Fruit fly (Drosophila melanogaster) whole organism, embryonic: ENCODE results near the gene CG43251.

Experiments used
- CG10565 ChIP-seq: fragments of 200-800 bp; sonication (Bioruptor generic); optimal IDR thresholded peaks from 3 replicates; lab custom pipeline; 2016; ENCODE audit warnings: missing biosample characterization, mild to moderate bottlenecking, missing genetic modification characterization
- CG10979 ChIP-seq: fragments of 200-800 bp; sonication (Bioruptor generic); optimal IDR thresholded peaks from 2 replicates; lab custom pipeline; 2018; ENCODE audit warnings: missing biosample characterization, mild to moderate bottlenecking, missing genetic modification characterization, moderate library complexity
- CG11085 ChIP-seq: fragments of 200-800 bp; sonication (Bioruptor generic); IDR thresholded peaks from 2 replicates; pipeline ENCODE4 v1.3.6; 2022; ENCODE audit warnings: missing biosample characterization, missing genetic modification characterization
- CG11093 ChIP-seq: fragments of 200-800 bp; sonication (Bioruptor generic); IDR thresholded peaks from 3 replicates; pipeline ENCODE4 v1.3.6; 2022; ENCODE audit warnings: missing biosample characterization, missing genetic modification characterization
- CG11247 ChIP-seq: fragments of 200-800 bp; sonication (Bioruptor generic); IDR thresholded peaks from 2 replicates; pipeline ENCODE4 v1.3.6; 2022; ENCODE audit warnings: missing biosample characterization, missing genetic modification characterization
- CG13775 ChIP-seq: fragments of 200-800 bp; sonication (Bioruptor generic); optimal IDR thresholded peaks from 3 replicates; lab custom pipeline; 2017; ENCODE audit warnings: missing biosample characterization, mild to moderate bottlenecking, missing genetic modification characterization
- CG17328 ChIP-seq: fragments of 200-800 bp; sonication (Bioruptor generic); IDR thresholded peaks from 2 replicates; pipeline ENCODE4 v1.3.6; 2022; ENCODE audit warnings: missing biosample characterization, missing genetic modification characterization
- CG17829 ChIP-seq: fragments of 200-800 bp; optimal IDR thresholded peaks from 2 replicates; lab custom pipeline; 2019; ENCODE audit warnings: missing biosample characterization, mild to moderate bottlenecking, missing genetic modification characterization, moderate library complexity
- CG31441 ChIP-seq: fragments of 200-800 bp; sonication (Bioruptor generic); IDR thresholded peaks from 2 replicates; pipeline ENCODE4 v1.3.6; 2022; ENCODE audit warnings: missing biosample characterization, missing genetic modification characterization
- CG4854 ChIP-seq: fragments of 200-800 bp; sonication (Bioruptor generic); optimal IDR thresholded peaks from 2 replicates; lab custom pipeline; 2016; ENCODE audit warnings: missing biosample characterization, missing genetic modification characterization, inconsistent platforms
- CG6175 ChIP-seq: fragments of 200-800 bp; sonication (Bioruptor generic); IDR thresholded peaks from 3 replicates; pipeline ENCODE4 v1.3.6; 2022; ENCODE audit warnings: missing biosample characterization, missing genetic modification characterization
- CG6254 ChIP-seq: fragments of 200-800 bp; sonication (Bioruptor generic); optimal IDR thresholded peaks from 3 replicates; lab custom pipeline; 2017; ENCODE audit warnings: mild to moderate bottlenecking, missing biosample characterization, missing genetic modification reagents, missing genetic modification characterization
- CG6813 ChIP-seq: fragments of 200-800 bp; sonication (Bioruptor generic); optimal IDR thresholded peaks from 2 replicates; lab custom pipeline; 2017; ENCODE audit warnings: missing biosample characterization, missing genetic modification characterization, mild to moderate bottlenecking, moderate library complexity, missing genetic modification reagents
- CG6854 ChIP-seq: fragments of 200-800 bp; sonication (Bioruptor generic); optimal IDR thresholded peaks from 3 replicates; lab custom pipeline; 2017; ENCODE audit warnings: missing biosample characterization, mild to moderate bottlenecking, missing genetic modification characterization
- CG7271 ChIP-seq: fragments of 200-800 bp; sonication (Bioruptor generic); optimal IDR thresholded peaks from 2 replicates; lab custom pipeline; 2018; ENCODE audit warnings: missing biosample characterization, mild to moderate bottlenecking, missing genetic modification characterization, moderate library complexity
- CG8089 ChIP-seq: fragments of 200-800 bp; sonication (Bioruptor generic); optimal IDR thresholded peaks from 3 replicates; lab custom pipeline; 2016; ENCODE audit warnings: missing biosample characterization, missing genetic modification characterization
- CG8388 ChIP-seq: fragments of 200-800 bp; sonication (Bioruptor generic); optimal IDR thresholded peaks from 2 replicates; lab custom pipeline; 2019; ENCODE audit warnings: missing biosample characterization, mild to moderate bottlenecking, missing genetic modification characterization, moderate library complexity
- CoRest ChIP-seq: fragments of 200-800 bp; sonication (Bioruptor generic); optimal IDR thresholded peaks from 3 replicates; lab custom pipeline; 2018; ENCODE audit warnings: missing biosample characterization, mild to moderate bottlenecking, missing genetic modification characterization, moderate library complexity
- Dip3 ChIP-seq: fragments of 200-800 bp; sonication (Bioruptor generic); optimal IDR thresholded peaks from 3 replicates; lab custom pipeline; 2016; ENCODE audit warnings: missing biosample characterization, missing genetic modification characterization
- Ets97D ChIP-seq: fragments of 200-800 bp; sonication (Bioruptor generic); optimal IDR thresholded peaks from 3 replicates; lab custom pipeline; 2016; ENCODE audit warnings: missing biosample characterization, missing genetic modification characterization
- HLH4C ChIP-seq: fragments of 200-800 bp; sonication (Bioruptor generic); IDR thresholded peaks from 3 replicates; pipeline ENCODE4 v1.3.6; 2022; ENCODE audit warnings: missing biosample characterization, missing genetic modification characterization; ENCODE audit not compliant: partially characterized antibody
- Hmr ChIP-seq: fragments of 200-800 bp; sonication (Bioruptor generic); optimal IDR thresholded peaks from 3 replicates; lab custom pipeline; 2017; ENCODE audit warnings: mild to moderate bottlenecking, missing biosample characterization, missing genetic modification reagents, missing genetic modification characterization
- Hmx ChIP-seq: fragments of 200-800 bp; sonication (Bioruptor generic); optimal IDR thresholded peaks from 2 replicates; lab custom pipeline; 2016; ENCODE audit warnings: missing biosample characterization, missing genetic modification characterization
- Kr ChIP-seq: fragments of 200-800 bp; sonication (Bioruptor generic); optimal IDR thresholded peaks from 2 replicates; lab custom pipeline; 2017; ENCODE audit warnings: missing biosample characterization, mild to moderate bottlenecking, missing genetic modification characterization
- Mrtf ChIP-seq: fragments of 200-800 bp; sonication (Bioruptor generic); IDR thresholded peaks from 3 replicates; pipeline ENCODE4 v1.3.6; 2022; ENCODE audit warnings: missing biosample characterization, missing genetic modification characterization
- Nf-YA ChIP-seq: fragments of 200-800 bp; sonication (Bioruptor generic); IDR thresholded peaks from 2 replicates; pipeline ENCODE4 v1.3.6; 2022; ENCODE audit warnings: missing biosample characterization, missing genetic modification characterization
- Nf-YB ChIP-seq: fragments of 200-800 bp; sonication (Bioruptor generic); optimal IDR thresholded peaks from 3 replicates; lab custom pipeline; 2019; ENCODE audit warnings: missing biosample characterization, mild to moderate bottlenecking, missing genetic modification characterization, moderate library complexity
- Scr ChIP-seq: fragments of 200-800 bp; sonication (Bioruptor generic); IDR thresholded peaks from 2 replicates; pipeline ENCODE4 v1.3.6; 2022; ENCODE audit warnings: missing biosample characterization, missing genetic modification characterization; ENCODE audit not compliant: partially characterized antibody
- Six4 ChIP-seq: fragments of 200-800 bp; sonication (Bioruptor generic); optimal IDR thresholded peaks from 2 replicates; lab custom pipeline; 2016; ENCODE audit warnings: missing biosample characterization, missing genetic modification characterization
- Sry-β ChIP-seq: fragments of 200-800 bp; sonication (Bioruptor generic); optimal IDR thresholded peaks from 2 replicates; lab custom pipeline; 2018; ENCODE audit warnings: missing biosample characterization, mild to moderate bottlenecking, missing genetic modification characterization, moderate library complexity
- Taf1 ChIP-seq: fragments of 200-800 bp; sonication (Bioruptor generic); IDR thresholded peaks from 2 replicates; pipeline ENCODE4 v1.3.6; 2022; ENCODE audit warnings: missing biosample characterization, missing genetic modification characterization
- bowl ChIP-seq: fragments of 200-800 bp; sonication (Bioruptor generic); IDR thresholded peaks from 2 replicates; pipeline ENCODE4 v1.3.6; 2022; ENCODE audit warnings: missing biosample characterization, missing genetic modification characterization
- crp ChIP-seq, 2 experiments: fragments of 200-800 bp; sonication (Bioruptor generic); optimal IDR thresholded peaks; 2 replicates in 1 of 2; 3 replicates in 1 of 2; lab custom pipeline; 2017; ENCODE audit warnings: missing biosample characterization in 2 of 2, missing genetic modification characterization in 2 of 2, mild to moderate bottlenecking in 1 of 2, moderate library complexity in 1 of 2
- disco-r ChIP-seq: fragments of 200-800 bp; sonication (Bioruptor generic); optimal IDR thresholded peaks from 2 replicates; lab custom pipeline; 2016; ENCODE audit warnings: missing biosample characterization, missing genetic modification characterization
- ems ChIP-seq: fragments of 200-800 bp; sonication (Bioruptor generic); optimal IDR thresholded peaks from 3 replicates; lab custom pipeline; 2016; ENCODE audit warnings: missing biosample characterization, missing genetic modification characterization
- ewg ChIP-seq: fragments of 200-800 bp; sonication (Bioruptor generic); optimal IDR thresholded peaks from 3 replicates; lab custom pipeline; 2017; ENCODE audit warnings: mild to moderate bottlenecking, missing biosample characterization, missing genetic modification reagents, missing genetic modification characterization
- exex ChIP-seq: fragments of 200-800 bp; sonication (Bioruptor generic); optimal IDR thresholded peaks from 4 replicates; lab custom pipeline; 2018; ENCODE audit warnings: missing biosample characterization, mild to moderate bottlenecking, missing genetic modification characterization, moderate library complexity
- fd102C ChIP-seq: fragments of 200-800 bp; sonication (Bioruptor generic); optimal IDR thresholded peaks from 2 replicates; lab custom pipeline; 2018; ENCODE audit warnings: missing biosample characterization, mild to moderate bottlenecking, missing genetic modification characterization, moderate library complexity
- her ChIP-seq: fragments of 200-800 bp; sonication (Bioruptor generic); optimal IDR thresholded peaks from 2 replicates; lab custom pipeline; 2016; ENCODE audit warnings: missing biosample characterization, missing genetic modification characterization
- kni ChIP-seq: fragments of 200-800 bp; sonication (Bioruptor generic); optimal IDR thresholded peaks from 3 replicates; lab custom pipeline; 2017; ENCODE audit warnings: mild to moderate bottlenecking, missing biosample characterization, missing genetic modification reagents, missing genetic modification characterization
- mld ChIP-seq: fragments of 200-800 bp; sonication (Bioruptor generic); IDR thresholded peaks from 3 replicates; pipeline ENCODE4 v1.3.6; 2022; ENCODE audit warnings: missing biosample characterization, missing genetic modification characterization; ENCODE audit not compliant: partially characterized antibody
- otp ChIP-seq: fragments of 200-800 bp; sonication (Bioruptor generic); IDR thresholded peaks from 3 replicates; pipeline ENCODE4, ENCODE4 v1.3.6; 2022; ENCODE audit warnings: missing biosample characterization, missing genetic modification characterization
- phol ChIP-seq: fragments of 200-800 bp; sonication (Bioruptor generic); optimal IDR thresholded peaks from 3 replicates; lab custom pipeline; 2018; ENCODE audit warnings: missing biosample characterization, mild to moderate bottlenecking, missing genetic modification characterization, moderate library complexity
- sim ChIP-seq: fragments of 200-800 bp; sonication (Bioruptor generic); IDR thresholded peaks from 2 replicates; pipeline ENCODE4 v1.3.6; 2022; ENCODE audit warnings: missing biosample characterization, missing genetic modification characterization
- sqz ChIP-seq: fragments of 200-800 bp; sonication (Bioruptor generic); optimal IDR thresholded peaks from 3 replicates; lab custom pipeline; 2018; ENCODE audit warnings: missing biosample characterization, mild to moderate bottlenecking, missing genetic modification characterization
- sug ChIP-seq: fragments of 200-800 bp; optimal IDR thresholded peaks from 2 replicates; lab custom pipeline; 2019; ENCODE audit warnings: missing biosample characterization, mild to moderate bottlenecking, missing genetic modification characterization, moderate library complexity
- tna ChIP-seq: fragments of 200-800 bp; sonication (Bioruptor generic); IDR thresholded peaks from 2 replicates; pipeline ENCODE4 v1.3.6; 2022; ENCODE audit warnings: missing biosample characterization, missing genetic modification characterization; ENCODE audit not compliant: partially characterized antibody
- ttk ChIP-seq: fragments of 200-800 bp; sonication (Bioruptor generic); IDR thresholded peaks from 2 replicates; pipeline ENCODE4 v2.1.2; 2022; ENCODE audit warnings: missing biosample characterization, missing genetic modification characterization
- unpg ChIP-seq: fragments of 200-800 bp; sonication (Bioruptor generic); optimal IDR thresholded peaks from 3 replicates; lab custom pipeline; 2018; ENCODE audit warnings: missing biosample characterization, mild to moderate bottlenecking, missing genetic modification characterization, moderate library complexity
- wdn ChIP-seq: fragments of 200-800 bp; sonication (Bioruptor generic); IDR thresholded peaks from 2 replicates; pipeline ENCODE4 v1.3.6; 2022; ENCODE audit warnings: missing biosample characterization, missing genetic modification characterization

The CG43251 gene

dm6 chr3L:20792693-20793092, 34.0 kb downstream of the CG43251 start, which contains the start of gene Six4 (continued):
- TF ChIP-seq wdn (no peak), CG13775 (GFP tag; lab: Kevin White, UChicago) (no peak), crp (GFP tag; optimal IDR thresholded peaks at IDR 0.05; lab: Kevin White, UChicago) (no peak), CG6813 (GFP tag; lab: Kevin White, UChicago) (peak; percentile 49), fd102C (no peak), CG17328 (GFP tag; lab: Robert Waterston, UW) (peak; percentile 41; the same call in 1 of the 2 replicates), sim (GFP tag; lab: Robert Waterston, UW) (0 out of 2 replicates have a peak, but pooled peaks have one; percentile 44), sug (tag; lab: Kevin White, UChicago) (no peak), CG31441 (GFP tag; lab: Robert Waterston, UW) (no peak), unpg (GFP tag; lab: Kevin White, UChicago) (no peak), CG10979 (peak; percentile 13), CoRest (tag; lab: Kevin White, UChicago) (peak; percentile 5), CG6254 (GFP tag; lab: Kevin White, UChicago) (no peak), CG11247 (GFP tag; lab: Robert Waterston, UW) (no peak), Sry-β (no peak), Nf-YB (GFP tag; lab: Kevin White, UChicago) (peak; percentile 95), Hmr (no peak), CG7271 (peak; percentile 72), CG10565 (no peak), Scr (GFP tag; lab: Robert Waterston, UW) (no peak), CG6854 (GFP tag; lab: Kevin White, UChicago) (no peak), CG8089 (GFP tag; lab: Kevin White, UChicago) (no peak), CG8388 (GFP tag; lab: Kevin White, UChicago) (peak; percentile 27), Taf1 (GFP tag; lab: Robert Waterston, UW) (no peak), Hmx (no peak), otp (GFP tag; lab: Robert Waterston, UW) (0 out of 3 replicates have a peak, but pooled peaks have one; percentile 18), CG11085 (no peak), sqz (GFP tag; lab: Kevin White, UChicago) (peak; percentile 54), Mrtf (0 out of 3 replicates have a peak, but pooled peaks have one; percentile 34), Six4 (GFP tag; lab: Kevin White, UChicago) (peak; percentile 29), ttk (0 out of 2 replicates have a peak, but pooled peaks have one; percentile 50), CG17829 (tag; lab: Kevin White, UChicago) (peak; percentile 41), Nf-YA (0 out of 2 replicates have a peak, but pooled peaks have one; percentile 44), mld (GFP tag; lab: Robert Waterston, UW) (no peak), bowl (GFP tag; lab: Robert Waterston, UW) (no peak), CG4854 (GFP tag; lab: Kevin White, UChicago) (no peak), tna (GFP tag; lab: Robert Waterston, UW) (no peak), disco-r (GFP tag; lab: Kevin White, UChicago) (no peak), Ets97D (GFP tag; lab: Kevin White, UChicago) (peak; percentile 83), ewg (GFP tag; lab: Kevin White, UChicago) (no peak), ems (GFP tag; lab: Kevin White, UChicago) (no peak), HLH4C (GFP tag; lab: Robert Waterston, UW) (no peak), kni (GFP tag; lab: Kevin White, UChicago) (peak; percentile 54), exex (tag; lab: Kevin White, UChicago) (no peak), Dip3 (GFP tag; lab: Kevin White, UChicago) (no peak), her (GFP tag; lab: Kevin White, UChicago) (no peak), CG6175 (GFP tag; lab: Robert Waterston, UW) (0 out of 3 replicates have a peak, but pooled peaks have one; percentile 12), Kr (GFP tag; lab: Kevin White, UChicago) (peak; percentile 54), phol (tag; lab: Kevin White, UChicago) (peak; percentile 56), CG11093 (GFP tag; lab: Robert Waterston, UW) (no peak)
